Worm (Caenorhabditis elegans) whole organism, early embryonic: ENCODE results near the gene melo-1.

Source experiments
- B0310.2 ChIP-seq: sonication (generic microtip); optimal IDR thresholded peaks from 2 replicates; lab custom pipeline; 2016; ENCODE audit warnings: mild to moderate bottlenecking, missing genetic modification characterization, missing compliant biosample characterization
- ama-1 ChIP-seq: fragments of 150-350 bp; optimal IDR thresholded peaks from 2 replicates; lab custom pipeline; 2014
- ceh-13 ChIP-seq: fragments of 200-800 bp; sonication (Bioruptor generic); optimal IDR thresholded peaks from 2 replicates; lab custom pipeline; 2018; ENCODE audit warnings: mild to moderate bottlenecking, missing genetic modification characterization, missing compliant biosample characterization
- ceh-36 ChIP-seq: sonication (generic microtip); optimal IDR thresholded peaks from 2 replicates; lab custom pipeline; 2016; ENCODE audit warnings: missing genetic modification characterization, inconsistent platforms, missing compliant biosample characterization
- hnd-1 ChIP-seq: sonication (generic microtip); optimal IDR thresholded peaks from 2 replicates; lab custom pipeline; 2016; ENCODE audit warnings: missing genetic modification characterization, missing compliant biosample characterization
- pes-1 ChIP-seq: fragments of 200-800 bp; sonication (Bioruptor generic); IDR thresholded peaks from 2 replicates; pipeline ENCODE4 v1.3.6; 2022; ENCODE audit warnings: missing genetic modification reagents, missing genetic modification characterization, missing compliant biosample characterization
- tbx-37 ChIP-seq: fragments of 200-800 bp; sonication (Bioruptor generic); conservative IDR thresholded peaks from 2 replicates; pipeline ENCODE4 v1.3.6; 2022; ENCODE audit warnings: missing genetic modification reagents, missing genetic modification characterization, missing compliant biosample characterization

ce11 chrIV:14741926-14742325, 44.9 kb upstream of the melo-1 start:
- TF ChIP-seq ama-1 (no peak), ceh-36 (tag; lab: Kevin White, UChicago) (no peak), pes-1 (GFP tag; lab: Robert Waterston, UW) (no peak), hnd-1 (tag; lab: Kevin White, UChicago) (no peak), tbx-37 (GFP tag; lab: Robert Waterston, UW) (no peak), B0310.2 (tag; lab: Kevin White, UChicago) (no peak), ceh-13 (no peak)
